Worm (Caenorhabditis elegans): ENCODE measurements around the gene C14E2.5.

C14E2.5 gene

ce11 chrX:1850525-1850924 lies 25.4 kb upstream of the C14E2.5 start:
- TF ChIP-seq chd-7 (tag; optimal IDR thresholded peaks at IDR 0.05) = no peak
- TF ChIP-seq madf-8 (GFP tag; conservative IDR thresholded peaks at IDR 0.05) = no peak
- TF ChIP-seq cebp-2 (GFP tag; IDR thresholded peaks at IDR 0.05) = 0 out of 2 replicates have a peak, but pooled peaks have one; percentile 45
- 0 out of 2 replicates have a peak, but pooled peaks have one; percentile 11 for TF ChIP-seq dox-1 (GFP tag; IDR thresholded peaks at IDR 0.05)
- TF ChIP-seq F52B5.7 (tag; optimal IDR thresholded peaks at IDR 0.05) = no peak
- TF ChIP-seq aptf-2 (GFP tag; conservative IDR thresholded peaks at IDR 0.05) = no peak
- TF ChIP-seq ceh-58 (GFP tag; IDR thresholded peaks at IDR 0.05) = no peak
- no peak for TF ChIP-seq K11D2.4 (GFP tag; IDR thresholded peaks at IDR 0.05)
- 0 out of 2 replicates have a peak, but pooled peaks have one; percentile 24 for TF ChIP-seq C06A6.2 (GFP tag; conservative IDR thresholded peaks at IDR 0.05)
- TF ChIP-seq xnd-1 (tag; optimal IDR thresholded peaks at IDR 0.05) = no peak
- TF ChIP-seq zim-3 (tag; optimal IDR thresholded peaks at IDR 0.05) = no peak
- 0 out of 2 replicates have a peak, but pooled peaks have one; percentile 32 for TF ChIP-seq egl-18 (GFP tag; IDR thresholded peaks at IDR 0.05)
- no peak for TF ChIP-seq madf-10 (tag; optimal IDR thresholded peaks at IDR 0.05)
- no peak for TF ChIP-seq athp-1 (tag; optimal IDR thresholded peaks at IDR 0.05)
- TF ChIP-seq fkh-3 (tag; optimal IDR thresholded peaks at IDR 0.05) = no peak
- TF ChIP-seq somi-1 (GFP tag; optimal IDR thresholded peaks at IDR 0.05) = no peak
- TF ChIP-seq snpc-4 (GFP tag; optimal IDR thresholded peaks at IDR 0.05) = no peak
- TF ChIP-seq snpc-4 (tag; optimal IDR thresholded peaks at IDR 0.05) = no peak
- no peak for TF ChIP-seq hmg-1.2 (GFP tag; IDR thresholded peaks at IDR 0.05)
- TF ChIP-seq zfh-2 (GFP tag; conservative IDR thresholded peaks at IDR 0.05) = peak; percentile 38; the same call in 1 of the 2 replicates
- 0 out of 2 replicates have a peak, but pooled peaks have one; percentile 13 for TF ChIP-seq rcor-1 (GFP tag; IDR thresholded peaks at IDR 0.05)
- no peak for TF ChIP-seq nhr-80 (tag; optimal IDR thresholded peaks at IDR 0.05)
- no peak for TF ChIP-seq snpc-3.4 (tag; optimal IDR thresholded peaks at IDR 0.05)

ce11 chrX:1848575-1848974 lies 23.4 kb upstream of the C14E2.5 start, which contains the start of gene ceh-41:
Gene ceh-41 (minus strand): TSS chrX:1848675.
- no peak for TF ChIP-seq snpc-3.4 (tag; optimal IDR thresholded peaks at IDR 0.05)
- no peak for TF ChIP-seq nfya-1 (tag; optimal IDR thresholded peaks at IDR 0.05; ENCODE audit: borderline replicate concordance, insufficient read depth)
- no peak for TF ChIP-seq him-1 (tag; optimal IDR thresholded peaks at IDR 0.05)
- TF ChIP-seq ekl-4 (GFP tag; IDR thresholded peaks at IDR 0.05) = no peak
- no peak for TF ChIP-seq nfya-2 (GFP tag; IDR thresholded peaks at IDR 0.05)
- TF ChIP-seq somi-1 (GFP tag; optimal IDR thresholded peaks at IDR 0.05) = no peak
- no peak for TF ChIP-seq tbp1 (GFP tag; optimal IDR thresholded peaks at IDR 0.05)
- TF ChIP-seq dpff-1 (tag; optimal IDR thresholded peaks at IDR 0.05) = no peak
- TF ChIP-seq rec-8 (tag; optimal IDR thresholded peaks at IDR 0.05) = no peak
- no peak for TF ChIP-seq lin-35 (GFP tag; optimal IDR thresholded peaks at IDR 0.05)
- no peak for TF ChIP-seq egrh-3 (GFP tag; IDR thresholded peaks at IDR 0.05)
- TF ChIP-seq T26A5.8 (tag; optimal IDR thresholded peaks at IDR 0.05) = no peak
- TF ChIP-seq ceh-58 (GFP tag; IDR thresholded peaks at IDR 0.05) = no peak
- TF ChIP-seq gei-17 (GFP tag; optimal IDR thresholded peaks at IDR 0.05) = no peak

ce11 chrX:1847685-1848084 lies 22.5 kb upstream of the C14E2.5 start:
- TF ChIP-seq mes-4 (tag; optimal IDR thresholded peaks at IDR 0.05) (no peak), unc-62 (GFP tag; optimal IDR thresholded peaks at IDR 0.05) (no peak), K12H6.12 (tag; optimal IDR thresholded peaks at IDR 0.05) (no peak), athp-1 (tag; optimal IDR thresholded peaks at IDR 0.05) (no peak), mcd-1 (GFP tag; IDR thresholded peaks at IDR 0.05) (no peak), sptf-2 (GFP tag; optimal IDR thresholded peaks at IDR 0.05) (no peak), C06A6.2 (GFP tag; conservative IDR thresholded peaks at IDR 0.05) (no peak), nfyb-1 (GFP tag; IDR thresholded peaks at IDR 0.05) (no peak), pbrm-1 (GFP tag; IDR thresholded peaks at IDR 0.05) (no peak), Y95B8A.8 (GFP tag; IDR thresholded peaks at IDR 0.05) (no peak), F52B5.7 (tag; optimal IDR thresholded peaks at IDR 0.05) (no peak), egl-44 (GFP tag; IDR thresholded peaks at IDR 0.05) (no peak), lin-26 (GFP tag; IDR thresholded peaks at IDR 0.05) (no peak), rec-8 (tag; optimal IDR thresholded peaks at IDR 0.05) (no peak), tbp1 (GFP tag; optimal IDR thresholded peaks at IDR 0.05) (no peak), ceh-100 (GFP tag; IDR thresholded peaks at IDR 0.05) (no peak), K11D2.4 (GFP tag; IDR thresholded peaks at IDR 0.05) (no peak)

All from whole organism, young adult.